Worm (Caenorhabditis elegans) whole organism, midembryonic: ENCODE results near the gene Y39A1A.18.

Experiments
- T22C8.4 ChIP-seq: fragments of 200-800 bp; sonication (Bioruptor generic); IDR thresholded peaks from 2 replicates; pipeline ENCODE4 v1.3.6; 2022; ENCODE audit warnings: missing genetic modification characterization, missing compliant biosample characterization
- cog-1 ChIP-seq: sonication (generic microtip); optimal IDR thresholded peaks from 2 replicates; lab custom pipeline; 2016; ENCODE audit warnings: missing genetic modification characterization, missing compliant biosample characterization
- flt-1 ChIP-seq: fragments of 200-800 bp; sonication (Bioruptor generic); IDR thresholded peaks from 2 replicates; pipeline ENCODE4 v1.3.6; 2022; ENCODE audit warnings: missing genetic modification characterization, missing compliant biosample characterization
- klf-2 ChIP-seq: fragments of 200-800 bp; sonication (Bioruptor generic); conservative IDR thresholded peaks from 2 replicates; pipeline ENCODE4 v1.3.6; 2022; ENCODE audit warnings: missing genetic modification reagents, missing genetic modification characterization, missing compliant biosample characterization
- med-1 ChIP-seq: sonication (generic microtip); optimal IDR thresholded peaks from 2 replicates; lab custom pipeline; 2017; ENCODE audit warnings: missing genetic modification characterization, mild to moderate bottlenecking, missing compliant biosample characterization, antibody characterized with exemption, missing genetic modification reagents; ENCODE audit not compliant: insufficient read depth
- ref-1 ChIP-seq: fragments of 200-800 bp; sonication (Bioruptor generic); conservative IDR thresholded peaks from 2 replicates; pipeline ENCODE4 v1.3.6; 2022; ENCODE audit warnings: missing genetic modification reagents, missing genetic modification characterization, missing compliant biosample characterization
- tab-1 ChIP-seq: fragments of 200-800 bp; sonication (Bioruptor generic); IDR thresholded peaks from 2 replicates; pipeline ENCODE4 v1.3.6; 2022; ENCODE audit warnings: missing genetic modification characterization, missing compliant biosample characterization
- ztf-23 ChIP-seq: fragments of 200-800 bp; sonication (Bioruptor generic); IDR thresholded peaks from 2 replicates; pipeline ENCODE4 v1.3.6; 2022; ENCODE audit warnings: missing genetic modification reagents, missing genetic modification characterization, missing compliant biosample characterization
- ztf-29 ChIP-seq: fragments of 200-800 bp; sonication (Bioruptor generic); IDR thresholded peaks from 2 replicates; pipeline ENCODE4 v1.3.6; 2022; ENCODE audit warnings: missing genetic modification reagents, missing genetic modification characterization, missing compliant biosample characterization

Gene Y39A1A.18

ce11 chrIII:10689057-10689456 is 5.2 kb downstream of the Y39A1A.18 start, which contains the start of gene Y39A1A.31:
Gene Y39A1A.31, minus strand, starts transcription at chrIII:10689157.
- no peak for TF ChIP-seq klf-2 (GFP tag; lab: Robert Waterston, UW)
- no peak for TF ChIP-seq tab-1 (GFP tag; lab: Robert Waterston, UW)
- TF ChIP-seq ztf-23 (GFP tag; lab: Robert Waterston, UW) = no peak
- no peak for TF ChIP-seq flt-1 (GFP tag; lab: Robert Waterston, UW)
- no peak for TF ChIP-seq T22C8.4 (GFP tag; lab: Robert Waterston, UW)
- no peak for TF ChIP-seq med-1 (GFP tag; lab: Kevin White, UChicago)
- no peak for TF ChIP-seq ref-1
- no peak for TF ChIP-seq ztf-29 (GFP tag; lab: Robert Waterston, UW)
- TF ChIP-seq cog-1 (tag; lab: Kevin White, UChicago) = no peak

ce11 chrIII:10678971-10679370 is 15.3 kb downstream of the Y39A1A.18 start, which contains the start of gene Y39A1A.16:
Gene Y39A1A.16, plus strand, starts transcription at chrIII:10679271.
- TF ChIP-seq flt-1 (GFP tag; lab: Robert Waterston, UW) (no peak), cog-1 (tag; lab: Kevin White, UChicago) (no peak), tab-1 (GFP tag; lab: Robert Waterston, UW) (no peak), klf-2 (GFP tag; lab: Robert Waterston, UW) (no peak), ztf-29 (GFP tag; lab: Robert Waterston, UW) (no peak), T22C8.4 (GFP tag; lab: Robert Waterston, UW) (no peak), med-1 (GFP tag; lab: Kevin White, UChicago) (no peak)

- TF ChIP-seq ref-1 (no peak), ztf-23 (GFP tag; lab: Robert Waterston, UW) (no peak), tab-1 (GFP tag; lab: Robert Waterston, UW) (no peak), flt-1 (GFP tag; lab: Robert Waterston, UW) (no peak), ztf-29 (GFP tag; lab: Robert Waterston, UW) (no peak), klf-2 (GFP tag; lab: Robert Waterston, UW) (no peak), cog-1 (tag; lab: Kevin White, UChicago) (no peak), med-1 (GFP tag; lab: Kevin White, UChicago) (no peak), T22C8.4 (GFP tag; lab: Robert Waterston, UW) (no peak)
These were observed 22.4 kb downstream of the Y39A1A.18 start for ce11 chrIII:10671894-10672293.

- no peak for TF ChIP-seq ref-1
- TF ChIP-seq cog-1 (tag; lab: Kevin White, UChicago) = no peak
- no peak for TF ChIP-seq tab-1 (GFP tag; lab: Robert Waterston, UW)
- no peak for TF ChIP-seq ztf-29 (GFP tag; lab: Robert Waterston, UW)
- no peak for TF ChIP-seq flt-1 (GFP tag; lab: Robert Waterston, UW)
- TF ChIP-seq T22C8.4 (GFP tag; lab: Robert Waterston, UW) = no peak
- no peak for TF ChIP-seq med-1 (GFP tag; lab: Kevin White, UChicago)
- no peak for TF ChIP-seq ztf-23 (GFP tag; lab: Robert Waterston, UW)
These were observed 27.6 kb downstream of the Y39A1A.18 start for ce11 chrIII:10666640-10667039.

ce11 chrIII:10661292-10661691 is 33.0 kb downstream of the Y39A1A.18 start:
- 0 out of 2 replicates have a peak, but pooled peaks have one; percentile 16 for TF ChIP-seq ztf-29 (GFP tag; lab: Robert Waterston, UW)
- no peak for TF ChIP-seq klf-2 (GFP tag; lab: Robert Waterston, UW)

- TF ChIP-seq med-1 (GFP tag; lab: Kevin White, UChicago) (no peak), klf-2 (GFP tag; lab: Robert Waterston, UW) (no peak)
These were observed 35.9 kb downstream of the Y39A1A.18 start for ce11 chrIII:10658394-10658793.

ce11 chrIII:10657661-10658060 is 36.6 kb downstream of the Y39A1A.18 start:
- no peak for TF ChIP-seq T22C8.4 (GFP tag; lab: Robert Waterston, UW)
- TF ChIP-seq cog-1 (tag; lab: Kevin White, UChicago) = no peak
- no peak for TF ChIP-seq ztf-29 (GFP tag; lab: Robert Waterston, UW)
- no peak for TF ChIP-seq med-1 (GFP tag; lab: Kevin White, UChicago)
- TF ChIP-seq ztf-23 (GFP tag; lab: Robert Waterston, UW) = no peak
- TF ChIP-seq flt-1 (GFP tag; lab: Robert Waterston, UW) = no peak
- no peak for TF ChIP-seq klf-2 (GFP tag; lab: Robert Waterston, UW)
- TF ChIP-seq ref-1 = no peak
- no peak for TF ChIP-seq tab-1 (GFP tag; lab: Robert Waterston, UW)

ce11 chrIII:10656069-10656468 is 38.2 kb downstream of the Y39A1A.18 start:
- TF ChIP-seq med-1 (GFP tag; lab: Kevin White, UChicago) = no peak
- no peak for TF ChIP-seq ztf-29 (GFP tag; lab: Robert Waterston, UW)
- no peak for TF ChIP-seq T22C8.4 (GFP tag; lab: Robert Waterston, UW)
- TF ChIP-seq ztf-23 (GFP tag; lab: Robert Waterston, UW) = no peak
- no peak for TF ChIP-seq cog-1 (tag; lab: Kevin White, UChicago)
- no peak for TF ChIP-seq ref-1
- TF ChIP-seq klf-2 (GFP tag; lab: Robert Waterston, UW) = no peak
- TF ChIP-seq flt-1 (GFP tag; lab: Robert Waterston, UW) = no peak
- no peak for TF ChIP-seq tab-1 (GFP tag; lab: Robert Waterston, UW)

ce11 chrIII:10654718-10655117 is 39.6 kb downstream of the Y39A1A.18 start, which contains the start of gene cnt-2:
Gene cnt-2, plus strand, starts transcription at chrIII:10655018.
- TF ChIP-seq med-1 (GFP tag; lab: Kevin White, UChicago) (no peak), ztf-29 (GFP tag; lab: Robert Waterston, UW) (no peak), ref-1 (no peak), flt-1 (GFP tag; lab: Robert Waterston, UW) (no peak)

ce11 chrIII:10653479-10653878 is 40.8 kb downstream of the Y39A1A.18 start:
- TF ChIP-seq klf-2 (GFP tag; lab: Robert Waterston, UW) (no peak), cog-1 (tag; lab: Kevin White, UChicago) (no peak), ztf-23 (GFP tag; lab: Robert Waterston, UW) (no peak), ztf-29 (GFP tag; lab: Robert Waterston, UW) (no peak), med-1 (GFP tag; lab: Kevin White, UChicago) (no peak)
